Worm (Caenorhabditis elegans): Measurements from ENCODE around the gene F59F5.5.
A peak's percentile ranks its signal among the peaks of the same experiment; 100 is the strongest.

The F59F5.5 gene

DNA sequence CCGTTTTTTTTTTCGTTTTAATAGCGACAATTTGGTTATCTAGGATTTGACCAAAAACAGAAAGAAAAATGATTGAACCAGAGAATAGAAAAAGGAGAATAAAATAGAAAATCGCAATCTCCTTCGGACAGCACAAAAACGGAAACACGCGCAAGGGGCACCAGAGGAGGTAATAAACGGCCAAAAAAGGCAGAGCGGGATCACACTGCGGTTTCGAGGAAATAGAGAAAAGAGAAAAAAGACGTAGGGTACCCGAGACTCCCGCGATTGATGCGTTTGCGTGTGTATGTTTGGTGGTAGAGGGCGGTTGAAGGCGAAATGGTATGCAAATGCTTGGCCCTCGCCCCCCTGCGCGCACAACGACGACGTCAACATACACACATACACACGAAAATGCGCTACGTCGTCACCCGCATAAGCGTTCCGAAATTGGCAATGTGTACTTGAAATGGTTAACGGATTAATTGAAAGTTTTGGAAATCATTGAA lies 50.6 kb downstream of the F59F5.5 start:
- TF ChIP-seq zip-11 (GFP tag; IDR thresholded peaks at IDR 0.05) (no peak), skn-1 (tag; optimal IDR thresholded peaks at IDR 0.05) (no peak), aha-1 (tag) (peak; percentile 13)

DNA sequence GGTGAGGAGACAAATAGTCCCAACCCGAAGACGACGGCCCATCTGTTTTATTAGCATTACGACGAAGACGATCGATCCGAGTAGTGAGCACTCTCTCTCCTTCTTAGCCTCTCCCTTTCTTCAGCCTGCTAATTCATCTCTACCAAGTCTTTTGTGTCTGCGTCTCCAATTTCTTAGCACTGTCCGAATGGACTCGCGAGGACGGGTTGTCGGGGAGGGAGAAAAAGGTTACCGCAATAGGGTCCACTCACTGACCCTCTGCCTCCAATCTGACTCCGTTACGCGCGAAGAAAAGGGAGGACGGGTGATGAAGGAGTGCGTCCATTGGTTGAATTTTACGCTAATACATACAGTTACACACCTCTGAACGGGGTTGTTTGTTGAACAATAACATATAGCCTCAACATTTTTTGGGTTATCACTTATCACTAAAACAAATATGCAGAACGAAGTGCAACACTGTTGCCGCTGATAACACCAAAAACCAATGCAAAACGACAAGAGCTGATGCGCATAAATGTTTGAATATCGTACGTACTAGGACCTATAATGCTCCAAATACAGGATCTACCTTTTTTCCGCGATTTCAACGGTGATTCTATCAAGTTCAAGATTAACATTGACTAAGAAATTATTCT lies 51.9 kb downstream of the F59F5.5 start:
- peak; percentile 30 for TF ChIP-seq mes-2 (tag; optimal IDR thresholded peaks at IDR 0.05; ENCODE audit: poor library complexity, severe bottlenecking)
- TF ChIP-seq mep-1 (tag; optimal IDR thresholded peaks at IDR 0.05), result peak; percentile 58
- TF ChIP-seq spr-1 (tag; optimal IDR thresholded peaks at IDR 0.05), result no peak
- TF ChIP-seq ceh-28 (tag; optimal IDR thresholded peaks at IDR 0.05), result no peak
- no peak for TF ChIP-seq F44E2.7 (GFP tag; IDR thresholded peaks at IDR 0.05)
- no peak for TF ChIP-seq ceh-20 (GFP tag; IDR thresholded peaks at IDR 0.05)
- peak; percentile 47 for TF ChIP-seq pqm-1 (tag; optimal IDR thresholded peaks at IDR 0.05)
- 0 out of 2 replicates have a peak, but pooled peaks have one; percentile 23 for TF ChIP-seq hmg-1.1 (GFP tag; IDR thresholded peaks at IDR 0.05)
- TF ChIP-seq mxl-2 (GFP tag; conservative IDR thresholded peaks at IDR 0.05), result no peak
- peak; percentile 15 for TF ChIP-seq nhr-28 (tag; optimal IDR thresholded peaks at IDR 0.05)
- TF ChIP-seq D1046.2 (GFP tag; IDR thresholded peaks at IDR 0.05), result no peak
- TF ChIP-seq ces-1 (GFP tag; optimal IDR thresholded peaks at IDR 0.05), result no peak
- TF ChIP-seq T20F7.1 (GFP tag; optimal IDR thresholded peaks at IDR 0.05), result no peak
- peak; percentile 33 for TF ChIP-seq hlh-11 (tag; optimal IDR thresholded peaks at IDR 0.05)
- peak in 1 of 2 experiments; percentile 41 for TF ChIP-seq lsy-2 (tag; optimal IDR thresholded peaks at IDR 0.05)
- TF ChIP-seq vab-7 (GFP tag; IDR thresholded peaks at IDR 0.05), result 0 out of 2 replicates have a peak, but pooled peaks have one; percentile 32
- TF ChIP-seq rbr-2 (tag; optimal IDR thresholded peaks at IDR 0.05), result peak; percentile 10
- TF ChIP-seq nhr-42 (GFP tag; IDR thresholded peaks at IDR 0.05), result no peak
- TF ChIP-seq ceh-62 (tag; optimal IDR thresholded peaks at IDR 0.05), result no peak

Data from whole organism, L4 larva.